Worm (Caenorhabditis elegans): ENCODE data around the gene cul-2.

DNA sequence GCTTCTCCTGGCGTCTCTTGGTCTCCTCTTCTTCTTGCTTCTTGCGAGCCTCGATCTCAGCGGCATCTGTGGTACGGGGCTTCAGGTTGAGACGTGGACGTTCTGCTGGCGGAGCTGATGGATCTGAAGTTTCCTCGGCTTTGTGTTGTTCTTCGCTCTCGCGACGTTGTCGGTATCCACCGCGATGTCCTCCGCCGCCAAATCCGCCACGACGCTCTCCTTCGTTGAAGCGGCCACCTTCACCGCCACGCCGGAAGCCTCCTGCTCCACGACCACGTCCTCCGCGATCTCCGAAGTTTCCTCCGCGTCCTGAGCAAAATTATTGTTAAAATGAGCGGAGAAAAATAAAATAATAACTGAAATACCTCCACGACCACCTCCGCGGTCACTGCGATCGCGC, 44.3 kb upstream of the cul-2 start:
- TF ChIP-seq nhr-10 (tag; optimal IDR thresholded peaks at IDR 0.05) (no peak), madf-5 (GFP tag; IDR thresholded peaks at IDR 0.05) (no peak), nhr-6 (tag; optimal IDR thresholded peaks at IDR 0.05) (no peak), pha-4 (GFP tag; IDR thresholded peaks at IDR 0.05) (no peak), pha-4 (tag; optimal IDR thresholded peaks at IDR 0.05) (no peak), lin-15B (tag; optimal IDR thresholded peaks at IDR 0.05) (no peak)
